Worm (Caenorhabditis elegans) whole organism, L1 larva: Measurements from ENCODE around the gene F10E9.3.

ENCODE experiments used
- ama-1 ChIP-seq: fragments of 150-350 bp; optimal IDR thresholded peaks from 2 replicates; lab custom pipeline; 2014
- efl-1 ChIP-seq, 4 experiments: fragments of 150-350 bp; optimal IDR thresholded peaks in 3 of 4; peaks in 1 of 4; 1 replicate in 1 of 4; 2 replicates in 3 of 4; lab custom pipeline; 2014; ENCODE audit warnings: missing biosample characterization in 2 of 4, missing genetic modification characterization in 2 of 4, missing genetic modification reagents in 2 of 4
- isw-1 ChIP-seq: fragments of 200-800 bp; sonication (Bioruptor generic); IDR thresholded peaks from 2 replicates; pipeline ENCODE4 v1.3.6; 2022; ENCODE audit warnings: missing genetic modification characterization, missing compliant biosample characterization
- lin-14 ChIP-seq: fragments of 200-800 bp; sonication (Bioruptor generic); optimal IDR thresholded peaks from 2 replicates; lab custom pipeline; 2018; ENCODE audit warnings: mild to moderate bottlenecking, missing genetic modification characterization, moderate library complexity, missing compliant biosample characterization
- lir-3 ChIP-seq: sonication (generic microtip); optimal IDR thresholded peaks from 2 replicates; lab custom pipeline; 2016; ENCODE audit warnings: mild to moderate bottlenecking, missing genetic modification characterization, moderate library complexity, missing compliant biosample characterization; ENCODE audit not compliant: poor library complexity
- nhr-237 ChIP-seq: fragments of 150-350 bp; optimal IDR thresholded peaks from 2 replicates; lab custom pipeline; 2014; ENCODE audit warnings: missing biosample characterization, missing genetic modification characterization
- nhr-76 ChIP-seq: sonication (generic microtip); optimal IDR thresholded peaks from 2 replicates; lab custom pipeline; 2017; ENCODE audit warnings: missing biosample characterization, missing genetic modification characterization
- pax-3 ChIP-seq: fragments of 200-800 bp; sonication (Bioruptor generic); optimal IDR thresholded peaks from 2 replicates; lab custom pipeline; 2018; ENCODE audit warnings: mild to moderate bottlenecking, missing genetic modification characterization, moderate library complexity, missing compliant biosample characterization
- pqm-1 ChIP-seq: sonication (generic microtip); optimal IDR thresholded peaks from 3 replicates; lab custom pipeline; 2017; ENCODE audit warnings: missing biosample characterization, missing genetic modification characterization
- snpc-4 ChIP-seq: fragments of 150-350 bp; optimal IDR thresholded peaks from 2 replicates; lab custom pipeline; 2014; ENCODE audit warnings: missing biosample characterization, missing genetic modification characterization
- sptf-1 ChIP-seq: fragments of 150-350 bp; optimal IDR thresholded peaks from 2 replicates; lab custom pipeline; 2014; ENCODE audit warnings: missing biosample characterization, missing genetic modification characterization
- unc-98 ChIP-seq: fragments of 200-800 bp; sonication (Bioruptor generic); IDR thresholded peaks from 2 replicates; pipeline ENCODE4 v1.3.6; 2022; ENCODE audit warnings: missing genetic modification characterization, missing compliant biosample characterization
- zag-1 ChIP-seq: fragments of 150-350 bp; optimal IDR thresholded peaks from 2 replicates; lab custom pipeline; 2014; ENCODE audit warnings: missing biosample characterization, missing genetic modification characterization
- ztf-11 ChIP-seq, 2 experiments: sonication (generic microtip); optimal IDR thresholded peaks; 2 replicates each; lab custom pipeline; 2016 to 2017; ENCODE audit warnings: missing genetic modification characterization in 2 of 2, missing biosample characterization in 1 of 2, missing compliant biosample characterization in 1 of 2

DNA sequence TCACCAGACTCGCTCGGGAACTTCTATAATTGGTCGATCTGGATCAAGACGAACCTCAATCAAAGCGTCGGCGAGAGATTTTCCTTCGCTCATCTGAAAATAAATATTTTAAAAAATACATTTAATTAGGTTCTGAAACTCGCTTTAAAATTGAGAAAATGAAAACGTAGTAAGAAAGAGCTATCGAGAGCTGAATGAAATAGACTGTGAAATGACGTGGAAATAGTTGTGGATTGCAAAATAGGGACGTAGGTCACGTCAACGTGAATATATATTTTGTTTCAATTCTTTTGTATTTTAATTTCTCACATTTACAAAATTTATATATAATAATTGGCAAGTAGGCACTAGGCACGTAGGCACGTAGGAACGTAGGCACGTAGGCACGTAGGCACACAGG is 23.6 kb downstream of the F10E9.3 start, which contains the start of gene ZC262.4:
- no peak for TF ChIP-seq efl-1 (optimal IDR thresholded peaks at IDR 0.05; lab: Kevin White, UChicago)
- TF ChIP-seq efl-1 (GFP tag; optimal IDR thresholded peaks at IDR 0.05 in 1 of 2; lab: Kevin White, UChicago) = no peak
- TF ChIP-seq nhr-237 (tag; lab: Kevin White, UChicago) = no peak
- no peak for TF ChIP-seq zag-1
- TF ChIP-seq ztf-11 (tag; optimal IDR thresholded peaks at IDR 0.05; lab: Kevin White, UChicago) = no peak
- no peak for TF ChIP-seq unc-98
- no peak for TF ChIP-seq nhr-76 (tag; lab: Kevin White, UChicago)
- TF ChIP-seq isw-1 = no peak
- TF ChIP-seq pqm-1 (tag; lab: Kevin White, UChicago) = no peak
- TF ChIP-seq pax-3 = no peak
- no peak for TF ChIP-seq lir-3
- TF ChIP-seq lin-14 (GFP tag; lab: Kevin White, UChicago) = no peak
- no peak for TF ChIP-seq ama-1 (lab: Kevin White, UChicago)
- TF ChIP-seq sptf-1 (tag; lab: Kevin White, UChicago) = no peak
- TF ChIP-seq snpc-4 (tag; lab: Kevin White, UChicago) = no peak
